Worm (Caenorhabditis elegans) whole organism, L4/young adult: Measurements from ENCODE around the gene F08F3.4.

Source experiments
- W03F9.2 ChIP-seq: fragments of 150-350 bp; optimal IDR thresholded peaks from 2 replicates; lab custom pipeline; 2014; ENCODE audit warnings: missing biosample characterization, missing genetic modification characterization
- dao-5 ChIP-seq: sonication (generic microtip); optimal IDR thresholded peaks from 2 replicates; lab custom pipeline; 2016; ENCODE audit warnings: missing genotype, missing genetic modification characterization, moderate library complexity, missing compliant biosample characterization
- him-1 ChIP-seq: sonication (generic microtip); optimal IDR thresholded peaks from 2 replicates; lab custom pipeline; 2016; ENCODE audit warnings: missing genotype, missing genetic modification reagents, missing genetic modification characterization, missing compliant biosample characterization

Gene F08F3.4

ce11 chrV:5423120-5423519 is 12.4 kb downstream of the F08F3.4 start, which contains the start of gene cyp-14A5:
cyp-14A5 (minus strand) TSS chrV:5423282.
- TF ChIP-seq W03F9.2 (tag; lab: Kevin White, UChicago): no peak
- TF ChIP-seq dao-5 (tag; lab: Kevin White, UChicago): no peak
- TF ChIP-seq him-1: no peak

- TF ChIP-seq W03F9.2 (tag; lab: Kevin White, UChicago) (no peak), dao-5 (tag; lab: Kevin White, UChicago) (no peak), him-1 (no peak)
These were observed 14.3 kb downstream of the F08F3.4 start for ce11 chrV:5425008-5425407.

ce11 chrV:5426337-5426736 is 15.6 kb downstream of the F08F3.4 start:
- no peak for TF ChIP-seq W03F9.2 (tag; lab: Kevin White, UChicago)
- no peak for TF ChIP-seq dao-5 (tag; lab: Kevin White, UChicago)
- no peak for TF ChIP-seq him-1

ce11 chrV:5427860-5428259 is 17.1 kb downstream of the F08F3.4 start, which contains the start of gene rhr-1:
rhr-1 (plus strand) TSS chrV:5428160.
- TF ChIP-seq him-1: no peak
- no peak for TF ChIP-seq dao-5 (tag; lab: Kevin White, UChicago)
- TF ChIP-seq W03F9.2 (tag; lab: Kevin White, UChicago): no peak

ce11 chrV:5432499-5432898 is 21.7 kb downstream of the F08F3.4 start, which contains the start of gene F08F3.8:
F08F3.8 (minus strand) TSS chrV:5432599.
- TF ChIP-seq W03F9.2 (tag; lab: Kevin White, UChicago) (no peak), dao-5 (tag; lab: Kevin White, UChicago) (no peak), him-1 (no peak)

ce11 chrV:5433020-5433419 is 22.3 kb downstream of the F08F3.4 start, which contains the start of gene acl-6:
acl-6 (plus strand) TSS chrV:5433386.
- TF ChIP-seq him-1 (no peak), W03F9.2 (tag; lab: Kevin White, UChicago) (peak; percentile 58)

- TF ChIP-seq him-1: no peak
These were observed 28.3 kb downstream of the F08F3.4 start, which contains the start of gene snpc-1.3 for ce11 chrV:5439068-5439467. snpc-1.3 (minus strand) TSS chrV:5439168.

- TF ChIP-seq dao-5 (tag; lab: Kevin White, UChicago): no peak
- TF ChIP-seq W03F9.2 (tag; lab: Kevin White, UChicago): no peak
- TF ChIP-seq him-1: no peak
These were observed 31.6 kb downstream of the F08F3.4 start for ce11 chrV:5442366-5442765.

- TF ChIP-seq dao-5 (tag; lab: Kevin White, UChicago) (no peak), him-1 (no peak), W03F9.2 (tag; lab: Kevin White, UChicago) (no peak)
These were observed 33.3 kb downstream of the F08F3.4 start for ce11 chrV:5444037-5444436.

ce11 chrV:5445839-5446238 is 35.1 kb downstream of the F08F3.4 start, which contains the start of gene F08F3.1:
F08F3.1 (plus strand) TSS chrV:5446139.
- TF ChIP-seq W03F9.2 (tag; lab: Kevin White, UChicago) (no peak), dao-5 (tag; lab: Kevin White, UChicago) (no peak), him-1 (no peak)

- TF ChIP-seq dao-5 (tag; lab: Kevin White, UChicago): no peak
- no peak for TF ChIP-seq W03F9.2 (tag; lab: Kevin White, UChicago)
- TF ChIP-seq him-1: no peak
These were observed 36.3 kb downstream of the F08F3.4 start for ce11 chrV:5447057-5447456.

- no peak for TF ChIP-seq W03F9.2 (tag; lab: Kevin White, UChicago)
- TF ChIP-seq dao-5 (tag; lab: Kevin White, UChicago): no peak
- TF ChIP-seq him-1: no peak
These were observed 40.0 kb downstream of the F08F3.4 start for ce11 chrV:5450742-5451141.

ce11 chrV:5453615-5454014 is 42.9 kb downstream of the F08F3.4 start, which contains the start of gene glc-3:
glc-3 (minus strand) TSS chrV:5453715.
- TF ChIP-seq dao-5 (tag; lab: Kevin White, UChicago) (no peak), W03F9.2 (tag; lab: Kevin White, UChicago) (no peak), him-1 (no peak)

ce11 chrV:5454955-5455354 is 44.2 kb downstream of the F08F3.4 start:
- no peak for TF ChIP-seq him-1
- no peak for TF ChIP-seq W03F9.2 (tag; lab: Kevin White, UChicago)
- no peak for TF ChIP-seq dao-5 (tag; lab: Kevin White, UChicago)

- TF ChIP-seq dao-5 (tag; lab: Kevin White, UChicago): no peak
- TF ChIP-seq him-1: no peak
- TF ChIP-seq W03F9.2 (tag; lab: Kevin White, UChicago): no peak
These were observed 49.1 kb downstream of the F08F3.4 start, which contains the start of gene ZC317.2 for ce11 chrV:5459806-5460205. ZC317.2 (plus strand) TSS chrV:5460106.
